Fruit fly (Drosophila melanogaster) whole organism, prepupa: ENCODE data around the gene mtTFB2.

Experiments used
- Blimp-1 ChIP-seq: fragments of 200-800 bp; sonication (Bioruptor generic); optimal IDR thresholded peaks from 3 replicates; lab custom pipeline; 2017; ENCODE audit warnings: missing biosample characterization, missing genetic modification characterization, mild to moderate bottlenecking, moderate library complexity, missing genetic modification reagents
- CG11762 ChIP-seq: fragments of 200-800 bp; sonication (Bioruptor generic); optimal IDR thresholded peaks from 3 replicates; lab custom pipeline; 2016; ENCODE audit warnings: missing biosample characterization, missing genetic modification characterization; ENCODE audit not compliant: insufficient read depth
- CG11902 ChIP-seq: fragments of 200-800 bp; sonication (Bioruptor generic); optimal IDR thresholded peaks from 3 replicates; lab custom pipeline; 2016; ENCODE audit warnings: missing biosample characterization, missing genetic modification characterization
- CG15336 ChIP-seq: fragments of 200-800 bp; sonication (Bioruptor generic); IDR thresholded peaks from 2 replicates; pipeline ENCODE4 v1.3.6; 2022; ENCODE audit warnings: missing biosample characterization, missing genetic modification characterization
- CG31627 ChIP-seq: fragments of 200-800 bp; sonication (Bioruptor generic); optimal IDR thresholded peaks from 3 replicates; lab custom pipeline; 2016; ENCODE audit warnings: missing biosample characterization, missing genetic modification characterization
- CG32006 ChIP-seq: fragments of 200-800 bp; sonication (Bioruptor generic); optimal IDR thresholded peaks from 3 replicates; lab custom pipeline; 2017; ENCODE audit warnings: missing biosample characterization, mild to moderate bottlenecking, missing genetic modification characterization
- CG3919 ChIP-seq: fragments of 200-800 bp; sonication (Bioruptor generic); optimal IDR thresholded peaks from 3 replicates; lab custom pipeline; 2016; ENCODE audit warnings: missing biosample characterization, missing genetic modification characterization
- CG6163 ChIP-seq: fragments of 200-800 bp; sonication (Bioruptor generic); IDR thresholded peaks from 3 replicates; pipeline ENCODE4 v1.3.6; 2022; ENCODE audit warnings: missing biosample characterization, missing genetic modification characterization
- CG6276 ChIP-seq: fragments of 200-800 bp; sonication (Bioruptor generic); optimal IDR thresholded peaks from 2 replicates; lab custom pipeline; 2017; ENCODE audit warnings: missing biosample characterization, mild to moderate bottlenecking, missing genetic modification characterization
- CG6808 ChIP-seq: fragments of 200-800 bp; sonication (Bioruptor generic); optimal IDR thresholded peaks from 3 replicates; lab custom pipeline; 2017; ENCODE audit warnings: missing biosample characterization, missing genetic modification characterization, mild to moderate bottlenecking, moderate library complexity, missing genetic modification reagents
- CG6854 ChIP-seq: fragments of 200-800 bp; sonication (Bioruptor generic); optimal IDR thresholded peaks from 2 replicates; lab custom pipeline; 2017; ENCODE audit warnings: missing biosample characterization, mild to moderate bottlenecking, missing genetic modification characterization
- CG7368 ChIP-seq: fragments of 200-800 bp; sonication (Bioruptor generic); optimal IDR thresholded peaks from 3 replicates; lab custom pipeline; 2016; ENCODE audit warnings: missing biosample characterization, missing genetic modification characterization
- CG8119 ChIP-seq: fragments of 200-800 bp; sonication (Bioruptor generic); IDR thresholded peaks from 3 replicates; pipeline ENCODE4 v1.3.6; 2022; ENCODE audit warnings: missing biosample characterization, missing genetic modification characterization
- CG8632 ChIP-seq: fragments of 200-800 bp; sonication (Bioruptor generic); optimal IDR thresholded peaks from 3 replicates; lab custom pipeline; 2016; ENCODE audit warnings: missing biosample characterization, missing genetic modification characterization
- Eip78C ChIP-seq: fragments of 200-800 bp; sonication (Bioruptor generic); peaks from one replicate; lab custom pipeline; 2016; ENCODE audit warnings: missing biosample characterization, missing genetic modification characterization
- Eip93F ChIP-seq: fragments of 200-800 bp; sonication (Bioruptor generic); optimal IDR thresholded peaks from 2 replicates; lab custom pipeline; 2016; ENCODE audit warnings: missing biosample characterization, mild to moderate bottlenecking, missing genetic modification characterization
- Ets21C ChIP-seq: fragments of 200-800 bp; sonication (Bioruptor generic); optimal IDR thresholded peaks from 3 replicates; lab custom pipeline; 2016; ENCODE audit warnings: missing biosample characterization, missing genetic modification characterization
- Ets96B ChIP-seq: fragments of 200-800 bp; optimal IDR thresholded peaks from 2 replicates; lab custom pipeline; 2019; ENCODE audit warnings: missing biosample characterization, mild to moderate bottlenecking, missing genetic modification characterization, moderate library complexity
- Hr38 ChIP-seq: sonication (Bioruptor generic); optimal IDR thresholded peaks from 2 replicates; lab custom pipeline; 2016; ENCODE audit warnings: missing biosample characterization, missing genetic modification characterization
- Hr4 ChIP-seq: fragments of 200-800 bp; sonication (Bioruptor generic); optimal IDR thresholded peaks from 3 replicates; lab custom pipeline; 2016; ENCODE audit warnings: missing biosample characterization, missing genetic modification characterization
- Lpt ChIP-seq: fragments of 200-800 bp; sonication (Bioruptor generic); optimal IDR thresholded peaks from 3 replicates; lab custom pipeline; 2016; ENCODE audit warnings: missing biosample characterization, missing genetic modification characterization
- Met ChIP-seq: fragments of 200-800 bp; sonication (Bioruptor generic); optimal IDR thresholded peaks from 3 replicates; lab custom pipeline; 2016; ENCODE audit warnings: missing biosample characterization, missing genetic modification characterization
- OdsH ChIP-seq: fragments of 200-800 bp; sonication (Bioruptor generic); optimal IDR thresholded peaks from 3 replicates; lab custom pipeline; 2016; ENCODE audit warnings: missing biosample characterization, missing genetic modification characterization
- Sox102F ChIP-seq: fragments of 200-800 bp; sonication (Bioruptor generic); optimal IDR thresholded peaks from 2 replicates; lab custom pipeline; 2016; ENCODE audit warnings: missing biosample characterization, mild to moderate bottlenecking, missing genetic modification characterization
- dac ChIP-seq: fragments of 200-800 bp; sonication (Bioruptor generic); optimal IDR thresholded peaks from 2 replicates; lab custom pipeline; 2017; ENCODE audit warnings: missing biosample characterization, mild to moderate bottlenecking, missing genetic modification characterization
- dsx ChIP-seq: fragments of 200-800 bp; optimal IDR thresholded peaks from 3 replicates; lab custom pipeline; 2019; ENCODE audit warnings: missing biosample characterization, mild to moderate bottlenecking, missing genetic modification characterization, moderate library complexity; ENCODE audit not compliant: poor library complexity, severe bottlenecking
- eg ChIP-seq: fragments of 200-800 bp; sonication (Bioruptor generic); IDR thresholded peaks from 3 replicates; pipeline ENCODE4 v1.3.6; 2022; ENCODE audit warnings: missing biosample characterization, missing genetic modification characterization
- fd85E ChIP-seq: fragments of 200-800 bp; sonication (Bioruptor generic); optimal IDR thresholded peaks from 3 replicates; lab custom pipeline; 2016; ENCODE audit warnings: missing biosample characterization, missing genetic modification characterization
- fkh ChIP-seq: fragments of 200-800 bp; sonication (Bioruptor generic); optimal IDR thresholded peaks from 3 replicates; lab custom pipeline; 2017; ENCODE audit warnings: missing biosample characterization, mild to moderate bottlenecking, missing genetic modification characterization, moderate library complexity
- lz ChIP-seq: fragments of 200-800 bp; sonication (Bioruptor generic); optimal IDR thresholded peaks from 3 replicates; lab custom pipeline; 2016; ENCODE audit warnings: missing biosample characterization, missing genetic modification characterization
- net ChIP-seq: fragments of 200-800 bp; sonication (Bioruptor generic); optimal IDR thresholded peaks from 3 replicates; lab custom pipeline; 2016; ENCODE audit warnings: missing biosample characterization, missing genetic modification characterization
- spab ChIP-seq: fragments of 200-800 bp; sonication (Bioruptor generic); optimal IDR thresholded peaks from 2 replicates; lab custom pipeline; 2017; ENCODE audit warnings: missing biosample characterization, mild to moderate bottlenecking, missing genetic modification characterization, missing genetic modification reagents
- ss ChIP-seq, 2 experiments: fragments of 200-800 bp; sonication (Bioruptor generic); optimal IDR thresholded peaks; 2 replicates in 1 of 2; 3 replicates in 1 of 2; lab custom pipeline; 2017 to 2018; ENCODE audit warnings: mild to moderate bottlenecking in 2 of 2, missing biosample characterization in 2 of 2, missing genetic modification characterization in 2 of 2, moderate library complexity in 1 of 2
- svp ChIP-seq: fragments of 200-800 bp; sonication (Bioruptor generic); peaks from one replicate; lab custom pipeline; 2016; ENCODE audit warnings: missing biosample characterization, missing genetic modification characterization
- topi ChIP-seq: fragments of 200-800 bp; sonication (Bioruptor generic); optimal IDR thresholded peaks from 3 replicates; lab custom pipeline; 2016; ENCODE audit warnings: missing biosample characterization, missing genetic modification characterization

Gene mtTFB2

dm6 chr3R:10025050-10025449 is 20.3 kb upstream of the mtTFB2 start, which contains the start of gene CG31407:
Gene CG31407 (minus strand): TSS chr3R:10025150.
- TF ChIP-seq eg (GFP tag; lab: Robert Waterston, UW) (no peak), Ets21C (no peak), Blimp-1 (no peak)

- TF ChIP-seq CG11902 (GFP tag; lab: Kevin White, UChicago) (no peak), OdsH (GFP tag; lab: Kevin White, UChicago) (peak; percentile 8), CG15336 (GFP tag; lab: Robert Waterston, UW) (peak; percentile 68), CG32006 (peak; percentile 59), Hr4 (GFP tag; lab: Kevin White, UChicago) (peak; percentile 54), Eip78C (GFP tag; lab: Kevin White, UChicago) (peak; percentile 23), Ets96B (tag; lab: Kevin White, UChicago) (no peak), ss (GFP tag; optimal IDR thresholded peaks at IDR 0.05; lab: Kevin White, UChicago) (no peak), CG6276 (peak; percentile 59), eg (GFP tag; lab: Robert Waterston, UW) (peak; percentile 42; the same call in 1 of the 3 replicates), dac (peak; percentile 33)
These were observed 17.0 kb upstream of the mtTFB2 start for dm6 chr3R:10028378-10028777.

- TF ChIP-seq Lpt (no peak), fkh (GFP tag; lab: Kevin White, UChicago) (no peak), CG31627 (no peak), CG6163 (no peak), Hr38 (GFP tag; lab: Kevin White, UChicago) (no peak), CG6854 (no peak), CG6808 (GFP tag; lab: Kevin White, UChicago) (no peak), spab (no peak), lz (GFP tag; lab: Kevin White, UChicago) (no peak), CG11762 (no peak), CG7368 (GFP tag; lab: Kevin White, UChicago) (no peak), OdsH (GFP tag; lab: Kevin White, UChicago) (no peak), CG8119 (no peak), Eip93F (GFP tag; lab: Kevin White, UChicago) (no peak), CG8632 (no peak)
These were observed 13.9 kb upstream of the mtTFB2 start for dm6 chr3R:10031480-10031879.

dm6 chr3R:10032951-10033720 is 12.2 kb upstream of the mtTFB2 start:
- TF ChIP-seq Eip78C (GFP tag; lab: Kevin White, UChicago) (peak; percentile 51), Ets96B (tag; lab: Kevin White, UChicago) (no peak), CG15336 (GFP tag; lab: Robert Waterston, UW) (0 out of 2 replicates have a peak, but pooled peaks have one; percentile 20), CG6276 (peak; percentile 4), Met (GFP tag; lab: Kevin White, UChicago) (no peak), Hr4 (GFP tag; lab: Kevin White, UChicago) (peak; percentile 16), svp (GFP tag; lab: Kevin White, UChicago) (peak; percentile 60), fd85E (GFP tag; lab: Kevin White, UChicago) (no peak), CG32006 (peak; percentile 44)

- peak; percentile 12 for TF ChIP-seq CG6276
- peak in 1 of 2 experiments; percentile 38 for TF ChIP-seq ss (GFP tag; optimal IDR thresholded peaks at IDR 0.05; lab: Kevin White, UChicago)
- TF ChIP-seq dsx: peak; percentile 6
- no peak for TF ChIP-seq net (GFP tag; lab: Kevin White, UChicago)
- no peak for TF ChIP-seq CG3919 (GFP tag; lab: Kevin White, UChicago)
- peak; percentile 44 for TF ChIP-seq Eip78C (GFP tag; lab: Kevin White, UChicago)
- no peak for TF ChIP-seq Sox102F (GFP tag; lab: Kevin White, UChicago)
- peak; percentile 59 for TF ChIP-seq fkh (GFP tag; lab: Kevin White, UChicago)
- no peak for TF ChIP-seq topi (GFP tag; lab: Kevin White, UChicago)
- TF ChIP-seq svp (GFP tag; lab: Kevin White, UChicago): peak; percentile 67
These were observed 10.4 kb upstream of the mtTFB2 start for dm6 chr3R:10034995-10035446.
